Fruit fly (Drosophila melanogaster) whole organism, wandering third instar larva: Measurements from ENCODE around the gene CHES-1-like.

Experiments used
- HLH106 ChIP-seq: fragments of 200-800 bp; optimal IDR thresholded peaks from 3 replicates; lab custom pipeline; 2019; ENCODE audit warnings: missing biosample characterization, mild to moderate bottlenecking, missing genetic modification characterization, moderate library complexity
- psq ChIP-seq: fragments of 200-800 bp; sonication (Bioruptor generic); optimal IDR thresholded peaks from 3 replicates; lab custom pipeline; 2017; ENCODE audit warnings: missing biosample characterization, mild to moderate bottlenecking, missing genetic modification characterization, moderate library complexity

DNA sequence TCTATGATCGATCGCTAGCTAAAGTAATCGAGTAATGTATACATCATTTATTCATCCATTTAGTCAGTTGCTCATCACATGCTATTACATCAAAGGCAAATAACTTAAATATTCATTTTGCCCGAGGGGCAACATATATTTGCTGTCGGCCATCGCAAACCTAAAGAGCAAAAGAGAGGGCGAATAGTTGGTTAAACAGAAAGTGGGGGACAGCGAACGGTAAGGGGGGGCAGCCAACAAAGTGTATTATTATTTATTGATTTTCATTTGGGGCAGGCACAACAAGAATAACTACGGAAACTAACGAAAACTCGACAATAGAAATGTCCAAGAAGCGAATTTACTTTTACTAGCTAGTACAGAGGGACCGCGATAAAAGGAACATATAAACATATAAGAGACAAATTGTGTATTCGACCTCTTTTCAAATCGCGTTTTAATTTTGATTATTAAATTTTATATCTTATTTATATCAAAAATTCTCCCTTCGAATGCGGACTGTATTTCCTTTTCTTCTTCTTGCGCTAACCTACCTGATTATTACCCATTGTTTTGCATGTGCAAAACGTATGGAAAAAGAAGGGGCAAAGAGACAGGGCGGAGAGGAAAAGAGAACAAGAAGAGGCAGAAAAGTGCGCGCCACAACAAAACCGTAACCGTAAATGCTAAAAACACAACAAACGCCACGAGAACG lies 17.8 kb downstream of the CHES-1-like start:
- TF ChIP-seq psq (GFP tag; lab: Kevin White, UChicago) (no peak), HLH106 (tag; lab: Kevin White, UChicago) (peak; percentile 52)
